Worm (Caenorhabditis elegans): ENCODE data around the gene C38H2.3.

The C38H2.3 gene

DNA sequence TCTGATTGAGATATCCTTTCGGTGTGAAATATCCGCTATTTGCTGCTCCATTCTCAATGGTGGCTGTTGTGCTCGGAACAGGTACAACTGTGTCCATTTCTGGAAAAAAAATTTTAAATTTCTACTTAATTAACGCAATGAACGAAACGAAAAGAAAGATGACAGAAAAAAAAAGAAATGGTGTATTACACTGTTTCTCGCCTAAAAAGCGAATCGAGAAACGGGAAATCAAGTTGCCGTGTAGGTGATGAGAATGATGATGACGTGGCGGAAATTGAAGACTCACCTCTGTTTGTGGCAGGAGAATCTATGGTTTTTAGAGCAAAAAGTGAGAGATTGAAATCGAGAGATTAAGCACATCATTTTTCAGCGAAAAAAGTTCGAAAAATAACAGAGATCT lies at the start of gene C38H2.3:
C38H2.3 (minus strand) TSS at position 101 of the 400 bp plus-strand sequence.
- no peak for TF ChIP-seq ztf-23 (GFP tag; IDR thresholded peaks at IDR 0.05)
- TF ChIP-seq cog-1 (tag; optimal IDR thresholded peaks at IDR 0.05): no peak
- TF ChIP-seq tab-1 (GFP tag; IDR thresholded peaks at IDR 0.05): no peak
- no peak for TF ChIP-seq ztf-29 (GFP tag; IDR thresholded peaks at IDR 0.05)
- TF ChIP-seq klf-2 (GFP tag; conservative IDR thresholded peaks at IDR 0.05): no peak
- no peak for TF ChIP-seq flt-1 (GFP tag; IDR thresholded peaks at IDR 0.05)
- no peak for TF ChIP-seq med-1 (GFP tag; optimal IDR thresholded peaks at IDR 0.05; ENCODE audit: insufficient read depth)
- TF ChIP-seq T22C8.4 (GFP tag; IDR thresholded peaks at IDR 0.05): no peak
- TF ChIP-seq ref-1 (GFP tag; conservative IDR thresholded peaks at IDR 0.05): no peak

DNA sequence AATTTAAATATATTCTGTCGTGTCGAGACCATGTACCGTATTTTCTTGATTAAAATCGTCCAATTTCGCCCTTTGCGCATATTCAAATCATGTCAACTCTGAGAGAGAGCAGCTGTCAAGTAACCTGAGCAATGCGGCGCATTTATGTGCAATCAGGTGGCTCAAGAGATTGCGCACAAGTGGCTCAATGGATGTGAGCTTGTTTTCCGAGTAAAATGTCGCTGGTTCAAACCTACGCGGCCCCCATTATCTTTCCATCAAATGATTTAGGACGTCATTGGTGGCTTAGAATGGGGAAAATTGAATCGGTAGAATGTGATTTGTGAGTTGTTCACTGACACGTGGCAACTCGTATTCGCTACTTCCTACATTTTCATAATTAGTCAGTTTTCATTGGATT lies 45.7 kb upstream of the C38H2.3 start:
- TF ChIP-seq flt-1 (GFP tag; IDR thresholded peaks at IDR 0.05) (peak; percentile 83), tab-1 (GFP tag; IDR thresholded peaks at IDR 0.05) (peak; percentile 79), cog-1 (tag; optimal IDR thresholded peaks at IDR 0.05) (peak; percentile 52), ztf-29 (GFP tag; IDR thresholded peaks at IDR 0.05) (no peak), T22C8.4 (GFP tag; IDR thresholded peaks at IDR 0.05) (peak; percentile 51; the same call in 1 of the 2 replicates), ref-1 (GFP tag; conservative IDR thresholded peaks at IDR 0.05) (peak; percentile 59; the same call in 1 of the 2 replicates), klf-2 (GFP tag; conservative IDR thresholded peaks at IDR 0.05) (no peak; the same call in 1 of the 2 replicates), ztf-23 (GFP tag; IDR thresholded peaks at IDR 0.05) (peak; percentile 71; the same call in 1 of the 2 replicates), med-1 (GFP tag; optimal IDR thresholded peaks at IDR 0.05; ENCODE audit: insufficient read depth) (no peak)

DNA sequence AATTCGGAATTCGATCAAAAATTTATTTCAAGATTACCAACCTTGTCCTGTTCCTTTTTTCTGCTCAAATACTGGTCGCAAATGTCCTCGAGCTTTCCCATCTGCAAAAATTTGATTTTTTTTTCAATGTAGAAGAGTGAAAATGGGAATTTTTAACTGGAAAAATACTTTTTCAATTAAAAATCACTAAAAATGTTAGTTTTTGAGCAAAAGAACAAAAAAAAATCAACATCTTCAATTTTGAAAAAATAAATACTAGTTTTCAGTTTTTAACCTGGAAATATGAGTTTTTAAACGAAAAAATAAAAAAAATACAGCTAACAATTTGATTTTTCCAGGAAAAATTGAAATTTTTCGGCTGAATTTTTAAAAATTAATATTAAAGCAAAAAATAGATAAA lies 41.5 kb upstream of the C38H2.3 start, which contains the start of gene prp-3:
prp-3 (minus strand) TSS at position 101 of the 400 bp plus-strand sequence.
- no peak for TF ChIP-seq tab-1 (GFP tag; IDR thresholded peaks at IDR 0.05)
- no peak for TF ChIP-seq cog-1 (tag; optimal IDR thresholded peaks at IDR 0.05)
- no peak for TF ChIP-seq ztf-23 (GFP tag; IDR thresholded peaks at IDR 0.05)
- no peak for TF ChIP-seq T22C8.4 (GFP tag; IDR thresholded peaks at IDR 0.05)
- no peak for TF ChIP-seq ztf-29 (GFP tag; IDR thresholded peaks at IDR 0.05)
- no peak for TF ChIP-seq flt-1 (GFP tag; IDR thresholded peaks at IDR 0.05)
- TF ChIP-seq med-1 (GFP tag; optimal IDR thresholded peaks at IDR 0.05; ENCODE audit: insufficient read depth): no peak
- no peak for TF ChIP-seq klf-2 (GFP tag; conservative IDR thresholded peaks at IDR 0.05)
- TF ChIP-seq ref-1 (GFP tag; conservative IDR thresholded peaks at IDR 0.05): no peak

DNA sequence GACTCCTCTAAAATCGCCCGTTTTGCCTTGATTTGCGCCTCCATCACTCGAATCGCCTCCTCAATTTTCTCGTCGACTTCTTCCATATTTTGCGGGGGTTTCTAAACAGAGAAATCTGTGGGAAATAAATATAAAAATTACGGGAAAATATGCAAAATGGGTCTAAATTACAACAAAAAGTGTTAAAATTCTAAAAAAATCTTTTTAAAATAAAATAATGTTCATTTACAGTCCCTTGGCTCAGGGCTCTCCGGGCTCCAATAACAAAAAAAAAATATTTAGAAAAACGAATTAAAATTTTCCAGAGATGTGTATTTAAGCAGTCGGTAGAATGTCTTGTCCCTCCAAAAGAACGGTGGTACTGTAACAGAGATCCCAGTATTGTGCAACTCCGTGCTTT lies 37.5 kb upstream of the C38H2.3 start, which contains the start of gene M03C11.6:
M03C11.6 (minus strand) TSS at position 101 of the 400 bp plus-strand sequence.
- TF ChIP-seq flt-1 (GFP tag; IDR thresholded peaks at IDR 0.05): no peak
- TF ChIP-seq tab-1 (GFP tag; IDR thresholded peaks at IDR 0.05): no peak

DNA sequence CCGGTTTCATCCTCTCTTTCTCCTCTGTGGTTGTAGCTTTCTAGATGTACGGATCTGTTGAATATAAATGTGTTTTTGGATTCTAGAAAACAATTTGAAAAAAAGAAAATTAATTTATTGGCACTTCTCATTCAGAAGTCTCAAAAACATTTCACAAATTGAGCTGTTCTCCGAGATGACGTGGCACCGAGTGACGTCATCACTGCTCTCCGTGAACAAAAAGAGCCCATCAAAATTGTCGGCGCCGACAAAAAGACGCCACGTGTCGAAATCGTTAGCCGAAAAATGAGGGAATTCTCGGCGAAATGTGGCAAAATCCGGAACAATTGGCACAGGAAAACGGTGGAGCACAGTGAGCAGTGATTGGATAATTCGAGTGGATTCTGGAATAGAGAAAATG lies 35.3 kb upstream of the C38H2.3 start:
- no peak for TF ChIP-seq cog-1 (tag; optimal IDR thresholded peaks at IDR 0.05)
- 0 out of 2 replicates have a peak, but pooled peaks have one; percentile 22 for TF ChIP-seq ref-1 (GFP tag; conservative IDR thresholded peaks at IDR 0.05)

DNA sequence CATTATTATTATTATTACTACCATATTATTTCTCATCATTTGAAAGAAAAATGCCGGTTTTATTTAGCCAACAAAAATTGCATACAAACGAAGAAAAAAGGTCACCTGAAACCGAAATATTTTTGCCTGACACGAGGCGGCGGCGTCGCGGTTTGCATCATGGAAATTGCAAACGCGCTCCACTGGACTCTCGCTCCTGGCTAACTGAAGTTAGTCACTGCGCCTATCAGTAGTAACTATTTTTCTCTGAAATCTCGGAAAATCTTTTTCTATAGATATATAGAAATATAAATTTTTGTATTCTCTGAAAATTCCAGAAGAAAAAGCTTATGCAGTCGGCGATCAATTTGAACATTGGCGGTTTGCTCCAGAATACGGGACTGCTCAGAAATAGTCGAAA lies 29.4 kb upstream of the C38H2.3 start, which contains the start of gene ymel-1:
ymel-1 (plus strand) TSS at position 318 of the 400 bp plus-strand sequence.
- no peak for TF ChIP-seq tab-1 (GFP tag; IDR thresholded peaks at IDR 0.05)
- no peak for TF ChIP-seq flt-1 (GFP tag; IDR thresholded peaks at IDR 0.05)
- no peak for TF ChIP-seq ztf-29 (GFP tag; IDR thresholded peaks at IDR 0.05)
- TF ChIP-seq med-1 (GFP tag; optimal IDR thresholded peaks at IDR 0.05; ENCODE audit: insufficient read depth): no peak
- no peak for TF ChIP-seq klf-2 (GFP tag; conservative IDR thresholded peaks at IDR 0.05)
- TF ChIP-seq ref-1 (GFP tag; conservative IDR thresholded peaks at IDR 0.05): no peak
- TF ChIP-seq T22C8.4 (GFP tag; IDR thresholded peaks at IDR 0.05): no peak
- TF ChIP-seq cog-1 (tag; optimal IDR thresholded peaks at IDR 0.05): no peak
- TF ChIP-seq ztf-23 (GFP tag; IDR thresholded peaks at IDR 0.05): no peak

DNA sequence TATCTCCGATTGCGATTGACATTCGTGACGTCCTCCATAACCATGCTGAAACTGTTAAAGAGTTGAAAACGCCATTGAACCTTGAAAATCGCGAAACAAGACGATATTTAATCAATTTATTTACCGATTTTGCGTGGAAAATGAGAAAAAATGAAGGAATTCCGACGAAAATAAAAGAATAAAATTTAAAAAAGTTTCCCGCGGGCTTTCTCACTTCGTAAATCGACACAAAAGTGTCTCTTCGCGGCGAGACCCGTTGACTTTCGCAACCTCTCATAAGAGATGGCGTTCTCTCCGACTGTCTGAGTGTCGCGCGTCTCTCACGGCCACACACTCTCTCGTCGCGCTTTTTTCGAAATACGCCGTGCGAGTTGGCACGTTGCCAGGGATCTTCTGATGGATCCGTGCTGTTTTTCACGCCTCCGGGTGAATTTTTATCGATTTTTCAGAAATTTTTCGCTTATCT lies 20.9 kb upstream of the C38H2.3 start, which contains the start of gene hat-1:
hat-1 (minus strand) TSS at position 51 of the 466 bp plus-strand sequence.
- TF ChIP-seq T22C8.4 (GFP tag; IDR thresholded peaks at IDR 0.05): 0 out of 2 replicates have a peak, but pooled peaks have one; percentile 18
- TF ChIP-seq ztf-23 (GFP tag; IDR thresholded peaks at IDR 0.05): 0 out of 2 replicates have a peak, but pooled peaks have one; percentile 41
- TF ChIP-seq ref-1 (GFP tag; conservative IDR thresholded peaks at IDR 0.05): no peak
- TF ChIP-seq klf-2 (GFP tag; conservative IDR thresholded peaks at IDR 0.05): no peak
- peak; percentile 51 for TF ChIP-seq ztf-29 (GFP tag; IDR thresholded peaks at IDR 0.05)
- TF ChIP-seq flt-1 (GFP tag; IDR thresholded peaks at IDR 0.05): peak; percentile 64; the same call in 1 of the 2 replicates

DNA sequence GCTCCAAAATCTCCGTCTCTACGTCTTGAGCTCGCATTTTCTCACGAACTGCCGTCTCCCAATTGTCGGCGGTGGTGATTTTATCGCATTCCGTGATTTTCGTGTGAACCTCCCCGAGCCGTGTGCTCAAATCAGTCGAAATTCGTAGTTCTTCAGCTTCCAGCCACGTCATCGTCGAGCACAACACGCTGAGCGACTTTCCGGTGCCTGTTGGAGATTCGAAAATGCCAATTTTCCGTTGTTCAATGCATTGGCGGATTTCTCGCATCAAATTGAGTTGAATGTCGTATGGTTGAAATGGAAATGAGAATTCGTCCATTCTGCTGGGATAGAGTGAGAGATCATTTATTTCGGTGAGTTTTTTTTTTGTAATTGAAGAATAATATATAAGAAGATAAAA lies 18.5 kb upstream of the C38H2.3 start, which contains the start of the genes M03C11.3 and chl-1:
M03C11.3 (plus strand) TSS at position 153 of the 400 bp plus-strand sequence.
chl-1 (minus strand) TSS at position 323 of the 400 bp plus-strand sequence.
- TF ChIP-seq T22C8.4 (GFP tag; IDR thresholded peaks at IDR 0.05) (no peak), med-1 (GFP tag; optimal IDR thresholded peaks at IDR 0.05; ENCODE audit: insufficient read depth) (no peak), klf-2 (GFP tag; conservative IDR thresholded peaks at IDR 0.05) (no peak), ref-1 (GFP tag; conservative IDR thresholded peaks at IDR 0.05) (no peak), ztf-23 (GFP tag; IDR thresholded peaks at IDR 0.05) (no peak), cog-1 (tag; optimal IDR thresholded peaks at IDR 0.05) (no peak), flt-1 (GFP tag; IDR thresholded peaks at IDR 0.05) (no peak), tab-1 (GFP tag; IDR thresholded peaks at IDR 0.05) (no peak), ztf-29 (GFP tag; IDR thresholded peaks at IDR 0.05) (no peak)

DNA sequence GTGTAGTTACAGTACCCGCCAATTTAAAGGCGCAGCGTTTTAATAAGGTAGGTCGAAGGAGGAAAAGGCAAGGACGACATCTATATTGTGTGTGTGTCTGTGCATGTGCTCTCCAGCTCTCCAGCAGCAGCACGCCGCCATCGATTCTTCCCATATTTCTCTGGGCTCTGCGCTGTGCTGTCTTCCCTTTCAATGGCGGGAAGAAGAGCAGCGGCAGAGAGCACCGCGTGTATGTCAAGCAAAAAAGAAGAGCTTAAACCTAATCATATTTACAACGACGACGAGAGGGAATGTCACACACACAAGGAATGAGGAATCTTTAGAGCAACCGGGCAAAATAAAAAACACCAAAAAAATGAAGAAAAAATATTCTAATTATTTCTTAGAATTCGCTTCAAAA lies 12.5 kb upstream of the C38H2.3 start:
- TF ChIP-seq ztf-29 (GFP tag; IDR thresholded peaks at IDR 0.05) (no peak), cog-1 (tag; optimal IDR thresholded peaks at IDR 0.05) (no peak), ztf-23 (GFP tag; IDR thresholded peaks at IDR 0.05) (no peak), ref-1 (GFP tag; conservative IDR thresholded peaks at IDR 0.05) (no peak), tab-1 (GFP tag; IDR thresholded peaks at IDR 0.05) (no peak), klf-2 (GFP tag; conservative IDR thresholded peaks at IDR 0.05) (no peak), flt-1 (GFP tag; IDR thresholded peaks at IDR 0.05) (no peak), med-1 (GFP tag; optimal IDR thresholded peaks at IDR 0.05; ENCODE audit: insufficient read depth) (no peak), T22C8.4 (GFP tag; IDR thresholded peaks at IDR 0.05) (no peak)

Measured in whole organism, midembryonic.